Fruit fly (Drosophila melanogaster) whole organism, embryonic: ENCODE data around the gene Vha16-5.

Experiments
- Adf1 ChIP-seq: fragments of 200-800 bp; sonication (Bioruptor generic); IDR thresholded peaks from 2 replicates; pipeline ENCODE4 v1.3.6; 2022; ENCODE audit warnings: missing biosample characterization, missing genetic modification characterization
- B-H2 ChIP-seq: fragments of 200-800 bp; sonication (Bioruptor generic); optimal IDR thresholded peaks from 2 replicates; lab custom pipeline; 2018; ENCODE audit warnings: missing biosample characterization, mild to moderate bottlenecking, missing genetic modification characterization
- CG11695 ChIP-seq: fragments of 200-800 bp; sonication (Bioruptor generic); IDR thresholded peaks from 3 replicates; pipeline ENCODE4 v1.3.6; 2022; ENCODE audit warnings: missing biosample characterization, missing genetic modification characterization
- CG12659 ChIP-seq: fragments of 200-800 bp; sonication (Bioruptor generic); optimal IDR thresholded peaks from 3 replicates; lab custom pipeline; 2017; ENCODE audit warnings: mild to moderate bottlenecking, missing biosample characterization, missing genetic modification reagents, missing genetic modification characterization
- CG12744 ChIP-seq: fragments of 200-800 bp; sonication (Bioruptor generic); optimal IDR thresholded peaks from 2 replicates; lab custom pipeline; 2016; ENCODE audit warnings: missing biosample characterization, missing genetic modification characterization
- CG13287 ChIP-seq: fragments of 200-800 bp; sonication (Bioruptor generic); IDR thresholded peaks from 2 replicates; pipeline ENCODE4 v1.3.6; 2022; ENCODE audit warnings: missing biosample characterization, missing genetic modification characterization; ENCODE audit not compliant: partially characterized antibody
- CG13775 ChIP-seq: fragments of 200-800 bp; sonication (Bioruptor generic); optimal IDR thresholded peaks from 3 replicates; lab custom pipeline; 2017; ENCODE audit warnings: missing biosample characterization, mild to moderate bottlenecking, missing genetic modification characterization
- CG15514 ChIP-seq: fragments of 200-800 bp; sonication (Bioruptor generic); optimal IDR thresholded peaks from 3 replicates; lab custom pipeline; 2017; ENCODE audit warnings: missing biosample characterization, missing genetic modification characterization, mild to moderate bottlenecking, moderate library complexity, missing genetic modification reagents
- CG1647 ChIP-seq: fragments of 200-800 bp; sonication (Bioruptor generic); optimal IDR thresholded peaks from 3 replicates; lab custom pipeline; 2016; ENCODE audit warnings: missing biosample characterization, missing genetic modification characterization
- CG17328 ChIP-seq: fragments of 200-800 bp; sonication (Bioruptor generic); IDR thresholded peaks from 2 replicates; pipeline ENCODE4 v1.3.6; 2022; ENCODE audit warnings: missing biosample characterization, missing genetic modification characterization
- CG17359 ChIP-seq: fragments of 200-800 bp; sonication (Bioruptor generic); optimal IDR thresholded peaks from 3 replicates; lab custom pipeline; 2018; ENCODE audit warnings: missing biosample characterization, mild to moderate bottlenecking, missing genetic modification characterization, moderate library complexity
- CG17802 ChIP-seq: fragments of 200-800 bp; sonication (Bioruptor generic); optimal IDR thresholded peaks from 2 replicates; lab custom pipeline; 2018; ENCODE audit warnings: missing biosample characterization, mild to moderate bottlenecking, missing genetic modification characterization, moderate library complexity
- CG2889 ChIP-seq: fragments of 200-800 bp; sonication (Bioruptor generic); IDR thresholded peaks from 3 replicates; pipeline ENCODE4 v1.3.6; 2022; ENCODE audit warnings: missing biosample characterization, missing genetic modification characterization
- CG31365 ChIP-seq: fragments of 200-800 bp; sonication (Bioruptor generic); optimal IDR thresholded peaks from 2 replicates; lab custom pipeline; 2018; ENCODE audit warnings: missing biosample characterization, mild to moderate bottlenecking, missing genetic modification characterization
- CG31388 ChIP-seq: fragments of 200-800 bp; sonication (Bioruptor generic); optimal IDR thresholded peaks from 2 replicates; lab custom pipeline; 2016; ENCODE audit warnings: missing biosample characterization, missing genetic modification characterization
- CG5245 ChIP-seq: fragments of 200-800 bp; sonication (Bioruptor generic); optimal IDR thresholded peaks from 3 replicates; lab custom pipeline; 2016; ENCODE audit warnings: missing biosample characterization, missing genetic modification characterization
- CG7357 ChIP-seq: fragments of 200-800 bp; sonication (Bioruptor generic); IDR thresholded peaks from 3 replicates; pipeline ENCODE4 v1.3.6; 2022; ENCODE audit warnings: missing biosample characterization, missing genetic modification characterization
- CG7745 ChIP-seq: fragments of 200-800 bp; sonication (Bioruptor generic); optimal IDR thresholded peaks from 2 replicates; lab custom pipeline; 2018; ENCODE audit warnings: missing biosample characterization, mild to moderate bottlenecking, missing genetic modification characterization, moderate library complexity
- CG7786 ChIP-seq: fragments of 200-800 bp; sonication (Bioruptor generic); optimal IDR thresholded peaks from 2 replicates; lab custom pipeline; 2016; ENCODE audit warnings: missing biosample characterization, missing genetic modification characterization
- CG9727 ChIP-seq: fragments of 200-800 bp; sonication (Bioruptor generic); optimal IDR thresholded peaks from 3 replicates; lab custom pipeline; 2017; ENCODE audit warnings: missing biosample characterization, mild to moderate bottlenecking, missing genetic modification characterization
- D ChIP-seq, 2 experiments: fragments of 200-800 bp in 1 of 2; fragments of >200 bp in 1 of 2; sonication (Bioruptor generic) in 1 of 2; optimal IDR thresholded peaks; 2 replicates in 1 of 2; 3 replicates in 1 of 2; lab custom pipeline; 2017; ENCODE audit warnings: mild to moderate bottlenecking in 1 of 2, missing biosample characterization in 1 of 2, missing genetic modification characterization in 1 of 2, missing genetic modification reagents in 1 of 2
- Dek ChIP-seq: fragments of 200-800 bp; sonication (Bioruptor generic); optimal IDR thresholded peaks from 3 replicates; lab custom pipeline; 2019; ENCODE audit warnings: missing biosample characterization, mild to moderate bottlenecking, missing genetic modification characterization, moderate library complexity
- Ets65A ChIP-seq: fragments of 200-800 bp; sonication (Bioruptor generic); peaks from one replicate; lab custom pipeline; 2016; ENCODE audit warnings: missing biosample characterization, missing genetic modification characterization
- HHEX ChIP-seq: fragments of 200-800 bp; sonication (Bioruptor generic); optimal IDR thresholded peaks from 3 replicates; lab custom pipeline; 2017; ENCODE audit warnings: missing biosample characterization, mild to moderate bottlenecking, missing genetic modification characterization, missing genetic modification reagents
- Hmr ChIP-seq: fragments of 200-800 bp; sonication (Bioruptor generic); optimal IDR thresholded peaks from 3 replicates; lab custom pipeline; 2017; ENCODE audit warnings: mild to moderate bottlenecking, missing biosample characterization, missing genetic modification reagents, missing genetic modification characterization
- Myb ChIP-seq: fragments of 200-800 bp; sonication (Bioruptor generic); optimal IDR thresholded peaks from 2 replicates; lab custom pipeline; 2016; ENCODE audit warnings: missing biosample characterization, missing genetic modification characterization
- NFAT ChIP-seq: fragments of 200-800 bp; sonication (Bioruptor generic); IDR thresholded peaks from 2 replicates; pipeline ENCODE4 v1.3.6; 2022; ENCODE audit warnings: missing biosample characterization, missing genetic modification characterization
- Nf-YC ChIP-seq: fragments of 200-800 bp; optimal IDR thresholded peaks from 3 replicates; lab custom pipeline; 2019; ENCODE audit warnings: missing biosample characterization, mild to moderate bottlenecking, missing genetic modification characterization, moderate library complexity
- Oli ChIP-seq: fragments of 200-800 bp; sonication (Bioruptor generic); optimal IDR thresholded peaks from 2 replicates; lab custom pipeline; 2018; ENCODE audit warnings: missing biosample characterization, mild to moderate bottlenecking, missing genetic modification characterization, moderate library complexity
- PHDP ChIP-seq: fragments of 200-800 bp; sonication (Bioruptor generic); optimal IDR thresholded peaks from 3 replicates; lab custom pipeline; 2018; ENCODE audit warnings: missing biosample characterization, mild to moderate bottlenecking, missing genetic modification characterization, moderate library complexity
- ap ChIP-seq: fragments of 200-800 bp; sonication (Bioruptor generic); IDR thresholded peaks from 2 replicates; pipeline ENCODE4 v1.3.6; 2022; ENCODE audit warnings: missing biosample characterization, missing genetic modification characterization
- ase ChIP-seq: fragments of 200-800 bp; sonication (Bioruptor generic); IDR thresholded peaks from 3 replicates; pipeline ENCODE4 v1.3.6; 2022; ENCODE audit warnings: missing biosample characterization, missing genetic modification characterization
- ash1 ChIP-seq: fragments of 200-800 bp; sonication (Bioruptor generic); optimal IDR thresholded peaks from 2 replicates; lab custom pipeline; 2018; ENCODE audit warnings: missing biosample characterization, mild to moderate bottlenecking, missing genetic modification characterization
- cwo ChIP-seq: fragments of 200-800 bp; sonication (Bioruptor generic); optimal IDR thresholded peaks from 3 replicates; lab custom pipeline; 2017; ENCODE audit warnings: missing biosample characterization, missing genetic modification characterization, mild to moderate bottlenecking, moderate library complexity, missing genetic modification reagents
- fd64A ChIP-seq: fragments of 200-800 bp; sonication (Bioruptor generic); optimal IDR thresholded peaks from 3 replicates; lab custom pipeline; 2018; ENCODE audit warnings: missing biosample characterization, mild to moderate bottlenecking, missing genetic modification characterization
- fd96Cb ChIP-seq: fragments of 200-800 bp; sonication (Bioruptor generic); optimal IDR thresholded peaks from 2 replicates; lab custom pipeline; 2018; ENCODE audit warnings: missing biosample characterization, mild to moderate bottlenecking, missing genetic modification characterization, moderate library complexity
- fru ChIP-seq: fragments of >200 bp; optimal IDR thresholded peaks from 2 replicates; lab custom pipeline; 2017
- gem ChIP-seq: fragments of 200-800 bp; sonication (Bioruptor generic); optimal IDR thresholded peaks from 2 replicates; lab custom pipeline; 2019; ENCODE audit warnings: missing biosample characterization, mild to moderate bottlenecking, missing genetic modification characterization, moderate library complexity
- kah ChIP-seq: fragments of 200-800 bp; sonication (Bioruptor generic); optimal IDR thresholded peaks from 2 replicates; lab custom pipeline; 2018; ENCODE audit warnings: missing biosample characterization, mild to moderate bottlenecking, missing genetic modification characterization
- lab ChIP-seq: fragments of 200-800 bp; sonication (Bioruptor generic); optimal IDR thresholded peaks from 3 replicates; lab custom pipeline; 2017; ENCODE audit warnings: missing biosample characterization, missing genetic modification characterization, mild to moderate bottlenecking, moderate library complexity, missing genetic modification reagents
- lola ChIP-seq, 3 experiments: fragments of >200 bp in 2 of 3; fragments of 200-800 bp in 1 of 3; sonication (Bioruptor generic) in 1 of 3; optimal IDR thresholded peaks; 2 replicates each; lab custom pipeline; 2017 to 2019; ENCODE audit warnings: missing biosample characterization in 3 of 3, missing genetic modification characterization in 3 of 3, mild to moderate bottlenecking in 1 of 3, moderate library complexity in 1 of 3
- onecut ChIP-seq: fragments of 200-800 bp; sonication (Bioruptor generic); IDR thresholded peaks from 2 replicates; pipeline ENCODE4 v1.3.6; 2022; ENCODE audit warnings: missing biosample characterization, missing genetic modification characterization
- pita ChIP-seq: fragments of 200-800 bp; sonication (Bioruptor generic); optimal IDR thresholded peaks from 2 replicates; lab custom pipeline; 2017; ENCODE audit warnings: missing biosample characterization, mild to moderate bottlenecking, missing genetic modification characterization
- prd ChIP-seq, 3 experiments: fragments of >200 bp in 2 of 3; fragments of 200-800 bp in 1 of 3; sonication (Bioruptor generic) in 1 of 3; optimal IDR thresholded peaks in 2 of 3; IDR thresholded peaks in 1 of 3; 2 replicates in 2 of 3; 3 replicates in 1 of 3; pipeline versions ENCODE4 v1.3.6 to Lab custom; 2017 to 2022; ENCODE audit warnings: missing biosample characterization in 1 of 3, missing genetic modification characterization in 1 of 3
- ro ChIP-seq: fragments of 200-800 bp; sonication (Bioruptor generic); IDR thresholded peaks from 2 replicates; pipeline ENCODE4 v1.3.6; 2022; ENCODE audit warnings: missing biosample characterization, missing genetic modification characterization
- schlank ChIP-seq: fragments of 200-800 bp; sonication (Bioruptor generic); optimal IDR thresholded peaks from 2 replicates; lab custom pipeline; 2018; ENCODE audit warnings: missing biosample characterization, mild to moderate bottlenecking, missing genetic modification characterization
- so ChIP-seq: fragments of 200-800 bp; sonication (Bioruptor generic); IDR thresholded peaks from 3 replicates; pipeline ENCODE4 v1.3.6; 2022; ENCODE audit warnings: missing biosample characterization, missing genetic modification characterization
- sob ChIP-seq: fragments of 200-800 bp; sonication (Bioruptor generic); IDR thresholded peaks from 2 replicates; pipeline ENCODE4 v1.3.6; 2022; ENCODE audit warnings: missing biosample characterization, missing genetic modification characterization
- unpg ChIP-seq: fragments of 200-800 bp; sonication (Bioruptor generic); optimal IDR thresholded peaks from 3 replicates; lab custom pipeline; 2018; ENCODE audit warnings: missing biosample characterization, mild to moderate bottlenecking, missing genetic modification characterization, moderate library complexity

Gene Vha16-5

DNA sequence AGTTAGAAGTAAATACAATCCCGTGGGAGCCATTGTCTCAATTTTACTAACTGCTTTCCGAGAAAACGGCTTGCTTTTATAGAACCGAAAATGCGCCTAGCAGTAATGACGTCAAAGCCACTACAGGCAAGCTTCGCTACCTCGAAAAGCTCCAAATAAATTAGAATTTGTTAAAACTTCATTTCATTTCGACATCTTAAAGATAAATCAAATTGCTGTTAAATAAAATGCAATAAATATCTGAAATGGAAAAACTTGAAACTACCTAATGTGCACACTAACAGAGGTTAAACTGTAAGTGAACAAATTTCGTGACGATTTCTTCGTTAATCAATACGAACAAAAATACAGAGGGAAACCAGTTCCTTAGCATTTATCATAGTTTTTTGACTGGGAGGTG is 38.9 kb downstream of the Vha16-5 start, which contains the start of gene CG7300 (continued):
- TF ChIP-seq cwo (GFP tag; lab: Kevin White, UChicago) (peak; percentile 48), CG1647 (GFP tag; lab: Kevin White, UChicago) (peak; percentile 38), D (optimal IDR thresholded peaks at IDR 0.05; lab: Kevin White, UChicago) (no peak), D (GFP tag; optimal IDR thresholded peaks at IDR 0.05; lab: Kevin White, UChicago) (peak; percentile 0), unpg (GFP tag; lab: Kevin White, UChicago) (peak; percentile 65), ro (GFP tag; lab: Robert Waterston, UW) (no peak), Ets65A (peak; percentile 90), CG12744 (GFP tag; lab: Kevin White, UChicago) (no peak), lab (GFP tag; lab: Kevin White, UChicago) (peak; percentile 76), ap (no peak), HHEX (GFP tag; lab: Kevin White, UChicago) (peak; percentile 35), CG11695 (peak; percentile 69; the same call in 2 of the 3 replicates), Myb (GFP tag; lab: Kevin White, UChicago) (peak; percentile 3), CG13775 (GFP tag; lab: Kevin White, UChicago) (no peak), onecut (GFP tag; lab: Robert Waterston, UW) (no peak), Nf-YC (tag; lab: Kevin White, UChicago) (no peak), Oli (tag; lab: Kevin White, UChicago) (peak; percentile 57), CG7745 (tag; lab: Kevin White, UChicago) (no peak), ase (GFP tag; lab: Robert Waterston, UW) (peak; percentile 33; the same call in 1 of the 3 replicates), Hmr (GFP tag; lab: Kevin White, UChicago) (peak; percentile 49), so (GFP tag; lab: Robert Waterston, UW) (no peak), kah (GFP tag; lab: Kevin White, UChicago) (no peak), prd (optimal IDR thresholded peaks at IDR 0.05; lab: Kevin White, UChicago) (no peak), prd (GFP tag; IDR thresholded peaks at IDR 0.05; lab: Robert Waterston, UW) (peak; percentile 66; the same call in 2 of the 3 replicates), CG9727 (GFP tag; lab: Kevin White, UChicago) (peak; percentile 17), CG7357 (GFP tag; lab: Robert Waterston, UW) (peak; percentile 60; the same call in 1 of the 3 replicates), schlank (peak; percentile 8), CG15514 (GFP tag; lab: Kevin White, UChicago) (peak; percentile 23), CG2889 (GFP tag; lab: Robert Waterston, UW) (0 out of 3 replicates have a peak, but pooled peaks have one; percentile 27), CG17328 (peak; percentile 49), CG7786 (GFP tag; lab: Kevin White, UChicago) (peak; percentile 24), fd64A (no peak), CG5245 (GFP tag; lab: Kevin White, UChicago) (no peak), Dek (tag; lab: Kevin White, UChicago) (peak; percentile 47), CG12659 (peak; percentile 49), sob (GFP tag; lab: Robert Waterston, UW) (peak; percentile 56), fru (lab: Kevin White, UChicago) (no peak), NFAT (peak; percentile 64; the same call in 1 of the 2 replicates), ash1 (no peak), CG17359 (peak; percentile 61), CG13287 (GFP tag; lab: Robert Waterston, UW) (no peak), CG17802 (tag; lab: Kevin White, UChicago) (no peak), PHDP (peak; percentile 65), Adf1 (GFP tag; lab: Robert Waterston, UW) (0 out of 2 replicates have a peak, but pooled peaks have one; percentile 30), B-H2 (no peak), CG31388 (GFP tag; lab: Kevin White, UChicago) (peak; percentile 27), fd96Cb (tag; lab: Kevin White, UChicago) (peak; percentile 52), pita (GFP tag; lab: Kevin White, UChicago) (no peak), gem (tag; lab: Kevin White, UChicago) (peak; percentile 77), CG31365 (tag; lab: Kevin White, UChicago) (no peak), lola (GFP tag; optimal IDR thresholded peaks at IDR 0.05; lab: Kevin White, UChicago) (peak in 1 of 3 experiments; percentile 21)
